Worm (Caenorhabditis elegans): ENCODE results near the gene F41B4.2.

DNA sequence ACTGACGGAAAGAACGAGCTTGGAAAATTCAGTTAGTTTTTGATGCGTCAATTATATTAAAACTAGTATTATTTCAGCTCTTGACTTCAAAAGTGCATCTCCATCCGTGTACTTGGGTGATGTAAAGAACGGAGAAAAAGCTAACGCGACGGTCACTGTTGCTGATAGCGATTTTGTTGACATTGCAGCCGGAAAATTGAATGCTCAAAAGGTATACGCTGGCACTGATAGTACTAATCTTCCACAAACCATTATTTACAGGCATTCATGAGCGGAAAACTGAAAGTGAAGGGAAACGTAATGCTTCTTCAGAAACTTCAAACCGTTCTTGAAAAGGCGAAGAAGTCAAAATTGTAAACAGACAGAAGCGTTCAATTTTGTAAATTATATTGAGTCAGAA, 15.4 kb downstream of the F41B4.2 start:
- TF ChIP-seq F57C9.4 (tag; optimal IDR thresholded peaks at IDR 0.05), result no peak
- no peak for TF ChIP-seq B0035.1 (tag; optimal IDR thresholded peaks at IDR 0.05)
- no peak for TF ChIP-seq atf-7 (tag; optimal IDR thresholded peaks at IDR 0.05)
- TF ChIP-seq unc-62 (GFP tag; optimal IDR thresholded peaks at IDR 0.05), result no peak
- TF ChIP-seq K11D2.4 (GFP tag; IDR thresholded peaks at IDR 0.05), result no peak
- no peak for TF ChIP-seq zfh-2 (GFP tag; conservative IDR thresholded peaks at IDR 0.05)
- no peak for TF ChIP-seq mcd-1 (GFP tag; IDR thresholded peaks at IDR 0.05)
- TF ChIP-seq aptf-2 (GFP tag; conservative IDR thresholded peaks at IDR 0.05), result no peak
- no peak for TF ChIP-seq ekl-4 (GFP tag; IDR thresholded peaks at IDR 0.05)
- TF ChIP-seq attf-3 (GFP tag; conservative IDR thresholded peaks at IDR 0.05), result no peak
- no peak for TF ChIP-seq efl-1 (GFP tag; optimal IDR thresholded peaks at IDR 0.05)
- TF ChIP-seq hmg-20 (GFP tag; IDR thresholded peaks at IDR 0.05), result no peak
- TF ChIP-seq Y79H2A.3 (GFP tag; conservative IDR thresholded peaks at IDR 0.05), result no peak
- TF ChIP-seq madf-6 (GFP tag; IDR thresholded peaks at IDR 0.05), result no peak
